Fruit fly (Drosophila melanogaster) whole organism, embryonic: Measurements from ENCODE around the gene Dok.

Source experiments
- CG10209 ChIP-seq: fragments of 200-800 bp; sonication (Bioruptor generic); optimal IDR thresholded peaks from 3 replicates; lab custom pipeline; 2017; ENCODE audit warnings: missing biosample characterization, mild to moderate bottlenecking, missing genetic modification characterization, missing genetic modification reagents
- CG10654 ChIP-seq: fragments of 200-800 bp; sonication (Bioruptor generic); optimal IDR thresholded peaks from 2 replicates; lab custom pipeline; 2016; ENCODE audit warnings: missing biosample characterization, missing genetic modification characterization
- CG11085 ChIP-seq: fragments of 200-800 bp; sonication (Bioruptor generic); IDR thresholded peaks from 2 replicates; pipeline ENCODE4 v1.3.6; 2022; ENCODE audit warnings: missing biosample characterization, missing genetic modification characterization
- CG12659 ChIP-seq: fragments of 200-800 bp; sonication (Bioruptor generic); optimal IDR thresholded peaks from 3 replicates; lab custom pipeline; 2017; ENCODE audit warnings: mild to moderate bottlenecking, missing biosample characterization, missing genetic modification reagents, missing genetic modification characterization
- CG16815 ChIP-seq: fragments of 200-800 bp; sonication (Bioruptor generic); optimal IDR thresholded peaks from 3 replicates; lab custom pipeline; 2017; ENCODE audit warnings: missing biosample characterization, mild to moderate bottlenecking, missing genetic modification characterization
- CG17385 ChIP-seq: fragments of 200-800 bp; sonication (Bioruptor generic); optimal IDR thresholded peaks from 3 replicates; lab custom pipeline; 2018; ENCODE audit warnings: missing biosample characterization, mild to moderate bottlenecking, missing genetic modification characterization
- CG1792 ChIP-seq: fragments of 200-800 bp; sonication (Bioruptor generic); optimal IDR thresholded peaks from 2 replicates; lab custom pipeline; 2016; ENCODE audit warnings: missing biosample characterization, missing genetic modification characterization
- CG18599 ChIP-seq: fragments of 200-800 bp; sonication (Bioruptor generic); optimal IDR thresholded peaks from 3 replicates; lab custom pipeline; 2017; ENCODE audit warnings: missing biosample characterization, missing genetic modification characterization, mild to moderate bottlenecking, moderate library complexity, missing genetic modification reagents
- CG43689 ChIP-seq: fragments of 200-800 bp; sonication (Bioruptor generic); IDR thresholded peaks from 2 replicates; pipeline ENCODE4 v1.3.6; 2022; ENCODE audit warnings: missing biosample characterization, missing genetic modification characterization
- CG5245 ChIP-seq: fragments of 200-800 bp; sonication (Bioruptor generic); optimal IDR thresholded peaks from 3 replicates; lab custom pipeline; 2016; ENCODE audit warnings: missing biosample characterization, missing genetic modification characterization
- CG6813 ChIP-seq: fragments of 200-800 bp; sonication (Bioruptor generic); optimal IDR thresholded peaks from 2 replicates; lab custom pipeline; 2017; ENCODE audit warnings: missing biosample characterization, missing genetic modification characterization, mild to moderate bottlenecking, moderate library complexity, missing genetic modification reagents
- CG7271 ChIP-seq: fragments of 200-800 bp; sonication (Bioruptor generic); optimal IDR thresholded peaks from 2 replicates; lab custom pipeline; 2018; ENCODE audit warnings: missing biosample characterization, mild to moderate bottlenecking, missing genetic modification characterization, moderate library complexity
- CG7987 ChIP-seq: fragments of 200-800 bp; sonication (Bioruptor generic); optimal IDR thresholded peaks from 2 replicates; lab custom pipeline; 2018; ENCODE audit warnings: missing biosample characterization, mild to moderate bottlenecking, missing genetic modification characterization, moderate library complexity
- CG8281 ChIP-seq: fragments of 200-800 bp; sonication (Bioruptor generic); optimal IDR thresholded peaks from 2 replicates; lab custom pipeline; 2018; ENCODE audit warnings: missing biosample characterization, mild to moderate bottlenecking, missing genetic modification characterization, moderate library complexity
- CG9609 ChIP-seq: fragments of 200-800 bp; sonication (Bioruptor generic); optimal IDR thresholded peaks from 3 replicates; lab custom pipeline; 2016; ENCODE audit warnings: missing biosample characterization, missing genetic modification characterization
- CTCF ChIP-seq: fragments of 200-800 bp; sonication (Bioruptor generic); optimal IDR thresholded peaks from 2 replicates; lab custom pipeline; 2017; ENCODE audit warnings: missing biosample characterization, mild to moderate bottlenecking, missing genetic modification characterization, moderate library complexity
- Chrac-16 ChIP-seq: fragments of 200-800 bp; sonication (Bioruptor generic); optimal IDR thresholded peaks from 3 replicates; lab custom pipeline; 2016; ENCODE audit warnings: missing biosample characterization, missing genetic modification characterization
- CrebB ChIP-seq: fragments of 200-800 bp; sonication (Bioruptor generic); optimal IDR thresholded peaks from 3 replicates; lab custom pipeline; 2018; ENCODE audit warnings: missing biosample characterization, mild to moderate bottlenecking, missing genetic modification characterization
- E2f2 ChIP-seq: fragments of 200-800 bp; sonication (Bioruptor generic); IDR thresholded peaks from 2 replicates; pipeline ENCODE4 v1.3.6; 2022; ENCODE audit warnings: missing biosample characterization, missing genetic modification characterization
- GATAe ChIP-seq: fragments of 200-800 bp; sonication (Bioruptor generic); conservative IDR thresholded peaks from 2 replicates; pipeline ENCODE4 v1.3.6; 2022; ENCODE audit warnings: missing biosample characterization, missing genetic modification characterization
- HLH54F ChIP-seq: fragments of 200-800 bp; sonication (Bioruptor generic); optimal IDR thresholded peaks from 3 replicates; lab custom pipeline; 2016; ENCODE audit warnings: missing biosample characterization, missing genetic modification characterization
- HmgZ ChIP-seq: fragments of 200-800 bp; sonication (Bioruptor generic); optimal IDR thresholded peaks from 2 replicates; lab custom pipeline; 2018; ENCODE audit warnings: missing biosample characterization, mild to moderate bottlenecking, missing genetic modification characterization
- MTF-1 ChIP-seq: fragments of 200-800 bp; sonication (Bioruptor generic); optimal IDR thresholded peaks from 2 replicates; lab custom pipeline; 2018; ENCODE audit warnings: missing biosample characterization, mild to moderate bottlenecking, missing genetic modification characterization, borderline replicate concordance
- Max ChIP-seq: fragments of 200-800 bp; sonication (Bioruptor generic); optimal IDR thresholded peaks from 2 replicates; lab custom pipeline; 2016; ENCODE audit warnings: missing biosample characterization, mild to moderate bottlenecking, missing genetic modification characterization
- Nf-YB ChIP-seq: fragments of 200-800 bp; sonication (Bioruptor generic); optimal IDR thresholded peaks from 3 replicates; lab custom pipeline; 2019; ENCODE audit warnings: missing biosample characterization, mild to moderate bottlenecking, missing genetic modification characterization, moderate library complexity
- Oli ChIP-seq: fragments of 200-800 bp; sonication (Bioruptor generic); optimal IDR thresholded peaks from 2 replicates; lab custom pipeline; 2018; ENCODE audit warnings: missing biosample characterization, mild to moderate bottlenecking, missing genetic modification characterization, moderate library complexity
- Rfx ChIP-seq: fragments of 200-800 bp; sonication (Bioruptor generic); IDR thresholded peaks from 2 replicates; pipeline ENCODE4 v1.3.6; 2022; ENCODE audit warnings: missing biosample characterization, missing genetic modification characterization
- Sin3A ChIP-seq: fragments of >200 bp; optimal IDR thresholded peaks from 2 replicates; lab custom pipeline; 2018
- al ChIP-seq: fragments of 200-800 bp; sonication (Bioruptor generic); IDR thresholded peaks from 2 replicates; pipeline ENCODE4 v1.3.6; 2022; ENCODE audit warnings: missing biosample characterization, missing genetic modification characterization
- ap ChIP-seq: fragments of 200-800 bp; sonication (Bioruptor generic); IDR thresholded peaks from 2 replicates; pipeline ENCODE4 v1.3.6; 2022; ENCODE audit warnings: missing biosample characterization, missing genetic modification characterization
- chn ChIP-seq: fragments of 200-800 bp; sonication (Bioruptor generic); optimal IDR thresholded peaks from 2 replicates; lab custom pipeline; 2016; ENCODE audit warnings: missing biosample characterization, missing genetic modification characterization
- da ChIP-seq: fragments of 200-800 bp; sonication (Bioruptor generic); optimal IDR thresholded peaks from 2 replicates; lab custom pipeline; 2016; ENCODE audit warnings: missing biosample characterization, missing genetic modification characterization
- gsb ChIP-seq: fragments of 200-800 bp; sonication (Bioruptor generic); IDR thresholded peaks from 2 replicates; pipeline ENCODE4 v1.3.6; 2022; ENCODE audit warnings: missing biosample characterization, missing genetic modification characterization
- hkb ChIP-seq, 2 experiments: fragments of 200-800 bp in 1 of 2; fragments of >200 bp in 1 of 2; sonication (Bioruptor generic) in 1 of 2; IDR thresholded peaks in 1 of 2; optimal IDR thresholded peaks in 1 of 2; 2 replicates each; pipeline versions ENCODE4 v1.3.6 to Lab custom; 2017 to 2022; ENCODE audit warnings: missing biosample characterization in 1 of 2, missing genetic modification characterization in 1 of 2
- luna ChIP-seq: fragments of 200-800 bp; sonication (Bioruptor generic); optimal IDR thresholded peaks from 2 replicates; lab custom pipeline; 2016; ENCODE audit warnings: missing biosample characterization, missing genetic modification characterization
- pho ChIP-seq: fragments of 200-800 bp; sonication (Bioruptor generic); optimal IDR thresholded peaks from 2 replicates; lab custom pipeline; 2016; ENCODE audit warnings: missing biosample characterization, missing genetic modification characterization
- sisA ChIP-seq: fragments of 200-800 bp; sonication (Bioruptor generic); IDR thresholded peaks from 2 replicates; pipeline ENCODE4 v1.3.6; 2022; ENCODE audit warnings: missing biosample characterization, missing genetic modification characterization
- slp2 ChIP-seq: fragments of 200-800 bp; sonication (Bioruptor generic); optimal IDR thresholded peaks from 2 replicates; lab custom pipeline; 2016; ENCODE audit warnings: missing biosample characterization, missing genetic modification characterization
- stwl ChIP-seq: fragments of 200-800 bp; sonication (Bioruptor generic); optimal IDR thresholded peaks from 3 replicates; lab custom pipeline; 2018; ENCODE audit warnings: missing biosample characterization, mild to moderate bottlenecking, missing genetic modification characterization, moderate library complexity
- tap ChIP-seq: fragments of 200-800 bp; optimal IDR thresholded peaks from 3 replicates; lab custom pipeline; 2019; ENCODE audit warnings: missing biosample characterization, mild to moderate bottlenecking, missing genetic modification characterization, moderate library complexity
- tna ChIP-seq: fragments of 200-800 bp; sonication (Bioruptor generic); IDR thresholded peaks from 2 replicates; pipeline ENCODE4 v1.3.6; 2022; ENCODE audit warnings: missing biosample characterization, missing genetic modification characterization; ENCODE audit not compliant: partially characterized antibody

Gene Dok

dm6 chrX:7293874-7294559 lies 30.0 kb upstream of the Dok start (continued):
- TF ChIP-seq CG1792 (no peak), CG9609 (GFP tag; lab: Kevin White, UChicago) (no peak), CG10654 (GFP tag; lab: Kevin White, UChicago) (peak; percentile 58), chn (GFP tag; lab: Kevin White, UChicago) (peak; percentile 8), sisA (GFP tag; lab: Robert Waterston, UW) (peak; percentile 80), ap (GFP tag; lab: Robert Waterston, UW) (peak; percentile 84), CG8281 (tag; lab: Kevin White, UChicago) (peak; percentile 69), CG7987 (peak; percentile 46), Nf-YB (peak; percentile 81), CG5245 (GFP tag; lab: Kevin White, UChicago) (peak; percentile 65), CG12659 (GFP tag; lab: Kevin White, UChicago) (peak; percentile 90), MTF-1 (GFP tag; lab: Kevin White, UChicago) (peak; percentile 73), hkb (optimal IDR thresholded peaks at IDR 0.05; lab: Kevin White, UChicago) (no peak), hkb (GFP tag; IDR thresholded peaks at IDR 0.05; lab: Robert Waterston, UW) (peak; percentile 93), CG7271 (peak; percentile 86), da (GFP tag; lab: Kevin White, UChicago) (no peak), HmgZ (tag; lab: Kevin White, UChicago) (peak; percentile 65), tna (GFP tag; lab: Robert Waterston, UW) (no peak), CG10209 (GFP tag; lab: Kevin White, UChicago) (peak; percentile 89), Chrac-16 (peak; percentile 54), CG18599 (GFP tag; lab: Kevin White, UChicago) (peak; percentile 90), CG11085 (GFP tag; lab: Robert Waterston, UW) (no peak; the same call in 1 of the 2 replicates), CG16815 (GFP tag; lab: Kevin White, UChicago) (peak; percentile 84), Oli (tag; lab: Kevin White, UChicago) (peak; percentile 95), Sin3A (no peak), CTCF (GFP tag; lab: Kevin White, UChicago) (peak; percentile 57), Max (GFP tag; lab: Kevin White, UChicago) (peak; percentile 82), CG6813 (GFP tag; lab: Kevin White, UChicago) (peak; percentile 88), HLH54F (GFP tag; lab: Kevin White, UChicago) (no peak), CG43689 (GFP tag; lab: Robert Waterston, UW) (peak; percentile 69; the same call in 1 of the 2 replicates), Rfx (GFP tag; lab: Robert Waterston, UW) (no peak; the same call in none of the 2 replicates), CG17385 (GFP tag; lab: Kevin White, UChicago) (peak; percentile 85), CrebB (peak; percentile 78), luna (GFP tag; lab: Kevin White, UChicago) (no peak), stwl (tag; lab: Kevin White, UChicago) (peak; percentile 49), al (no peak), slp2 (GFP tag; lab: Kevin White, UChicago) (no peak), GATAe (GFP tag; lab: Robert Waterston, UW) (0 out of 2 replicates have a peak, but pooled peaks have one; percentile 12), tap (tag; lab: Kevin White, UChicago) (peak; percentile 95), E2f2 (GFP tag; lab: Robert Waterston, UW) (peak; percentile 51; the same call in 1 of the 2 replicates), gsb (GFP tag; lab: Robert Waterston, UW) (no peak), pho (GFP tag; lab: Kevin White, UChicago) (no peak)
